Fruit fly (Drosophila melanogaster): ENCODE measurements around the gene Xpac.
A peak's percentile ranks its signal among the peaks of the same experiment; 100 is the strongest.

The Xpac gene

DNA sequence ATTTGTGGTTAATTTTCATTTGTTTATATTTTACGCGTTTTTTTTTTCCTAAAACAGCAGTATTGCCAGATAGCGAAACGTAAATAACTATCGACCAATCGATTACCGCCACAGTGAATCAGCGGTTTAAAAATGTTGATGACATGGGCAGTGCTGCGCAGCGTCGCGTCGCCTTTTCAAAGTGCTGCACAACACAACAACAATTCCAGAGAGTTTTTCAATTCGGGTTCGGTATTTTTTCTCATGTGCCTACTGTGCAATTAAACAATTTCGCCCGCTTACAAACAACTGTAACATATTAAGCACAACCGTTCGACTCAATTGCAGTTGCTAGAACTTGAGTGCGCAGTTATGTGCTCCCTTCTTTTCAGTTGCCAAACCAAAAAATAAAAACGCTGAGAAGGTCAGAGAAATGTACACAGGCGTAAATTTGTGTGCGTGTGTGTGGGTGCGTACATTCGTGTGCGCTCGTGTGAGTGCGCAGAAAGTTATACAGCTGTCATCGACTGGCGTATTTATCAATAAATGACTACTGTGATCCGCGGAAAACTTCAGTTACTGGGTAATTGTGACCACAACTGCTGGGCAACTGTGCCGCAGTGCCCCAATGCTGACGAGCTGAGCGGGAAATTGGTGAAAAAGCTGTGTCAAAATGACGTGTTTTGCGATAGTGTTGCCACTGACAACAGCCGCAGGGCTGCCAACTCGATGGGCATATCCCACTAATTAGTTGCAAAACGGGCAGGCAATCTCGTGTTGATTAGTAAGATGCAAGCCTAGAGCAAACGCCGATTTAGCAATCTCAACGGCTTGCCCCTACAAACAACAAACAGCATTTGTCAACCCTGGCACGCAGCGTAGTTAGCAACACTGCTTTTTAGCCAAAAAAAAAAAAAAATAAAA is 13.1 kb upstream of the Xpac start, which contains the start of the genes tyf and Tip60 (continued):
- TF ChIP-seq CG15011 (GFP tag; optimal IDR thresholded peaks at IDR 0.05) (no peak), bab2 (GFP tag; optimal IDR thresholded peaks at IDR 0.05) (peak; percentile 17), CG34224 (GFP tag; IDR thresholded peaks at IDR 0.05; ENCODE audit: partially characterized antibody) (peak; percentile 64; the same call in 2 of the 3 replicates), D (optimal IDR thresholded peaks at IDR 0.05) (no peak), D (GFP tag; optimal IDR thresholded peaks at IDR 0.05) (no peak), maf-S (GFP tag; optimal IDR thresholded peaks at IDR 0.05) (peak; percentile 27), exex (tag; optimal IDR thresholded peaks at IDR 0.05) (peak; percentile 68), Aef1 (GFP tag; IDR thresholded peaks at IDR 0.05) (peak; percentile 15; the same call in 1 of the 3 replicates), Myb (GFP tag; optimal IDR thresholded peaks at IDR 0.05) (peak; percentile 62), CG14014 (GFP tag; IDR thresholded peaks at IDR 0.05) (no peak), cato (GFP tag; optimal IDR thresholded peaks at IDR 0.05; ENCODE audit: borderline replicate concordance) (no peak), lmd (GFP tag; IDR thresholded peaks at IDR 0.05) (peak; percentile 24; the same call in 1 of the 2 replicates), Max (GFP tag; optimal IDR thresholded peaks at IDR 0.05) (no peak), h (optimal IDR thresholded peaks at IDR 0.05) (no peak), NFAT (GFP tag; IDR thresholded peaks at IDR 0.05) (peak; percentile 29; the same call in 1 of the 2 replicates), CG14860 (GFP tag; IDR thresholded peaks at IDR 0.05; ENCODE audit: partially characterized antibody) (peak; percentile 38; the same call in 1 of the 3 replicates), bigmax (GFP tag; optimal IDR thresholded peaks at IDR 0.05) (no peak), CG34376 (GFP tag; optimal IDR thresholded peaks at IDR 0.05) (peak; percentile 20), Atf6 (GFP tag; IDR thresholded peaks at IDR 0.05) (peak; percentile 27; the same call in 1 of the 2 replicates), gt (GFP tag; IDR thresholded peaks at IDR 0.05) (no peak), CG8478 (optimal IDR thresholded peaks at IDR 0.05) (peak; percentile 56), CG6272 (GFP tag; IDR thresholded peaks at IDR 0.05) (0 out of 2 replicates have a peak, but pooled peaks have one; percentile 22), CG42726 (GFP tag; IDR thresholded peaks at IDR 0.05; ENCODE audit: partially characterized antibody) (peak; percentile 31; the same call in 1 of the 2 replicates), vvl (GFP tag; IDR thresholded peaks at IDR 0.05) (peak; percentile 11; the same call in 1 of the 2 replicates), usp (GFP tag; optimal IDR thresholded peaks at IDR 0.05) (no peak), ham (GFP tag; IDR thresholded peaks at IDR 0.05) (no peak), CG2199 (GFP tag; IDR thresholded peaks at IDR 0.05) (0 out of 3 replicates have a peak, but pooled peaks have one; percentile 21), CG10267 (tag; optimal IDR thresholded peaks at IDR 0.05) (peak; percentile 88), CG1603 (tag; optimal IDR thresholded peaks at IDR 0.05) (peak; percentile 51), shn (GFP tag; optimal IDR thresholded peaks at IDR 0.05) (peak; percentile 20), HLH54F (GFP tag; optimal IDR thresholded peaks at IDR 0.05) (peak; percentile 37), jigr1 (GFP tag; IDR thresholded peaks at IDR 0.05) (no peak), Chrac-16 (GFP tag; optimal IDR thresholded peaks at IDR 0.05) (no peak), Sox102F (GFP tag; optimal IDR thresholded peaks at IDR 0.05) (no peak), Sry-δ (GFP tag; optimal IDR thresholded peaks at IDR 0.05) (peak; percentile 68), E2f1 (GFP tag; IDR thresholded peaks at IDR 0.05) (no peak), CG34422 (GFP tag; IDR thresholded peaks at IDR 0.05) (no peak), Nf-YB (GFP tag; optimal IDR thresholded peaks at IDR 0.05) (no peak), Drgx (GFP tag; IDR thresholded peaks at IDR 0.05) (no peak), CG7786 (GFP tag; optimal IDR thresholded peaks at IDR 0.05) (peak; percentile 40), Dref (GFP tag; IDR thresholded peaks at IDR 0.05) (peak; percentile 83), sc (optimal IDR thresholded peaks at IDR 0.05) (no peak), sc (GFP tag; optimal IDR thresholded peaks at IDR 0.05) (no peak), vnd (GFP tag; IDR thresholded peaks at IDR 0.05; ENCODE audit: partially characterized antibody) (peak; percentile 43; the same call in 2 of the 3 replicates), CG9727 (GFP tag; optimal IDR thresholded peaks at IDR 0.05) (peak; percentile 30), CG7271 (tag; optimal IDR thresholded peaks at IDR 0.05) (no peak), lbe (GFP tag; optimal IDR thresholded peaks at IDR 0.05) (peak; percentile 11), zf30C (GFP tag; optimal IDR thresholded peaks at IDR 0.05) (no peak), nerfin-1 (tag; optimal IDR thresholded peaks at IDR 0.05) (peak; percentile 30), CG13624 (GFP tag; optimal IDR thresholded peaks at IDR 0.05) (peak; percentile 17)

Measured in whole organism, embryonic.